Fruit fly (Drosophila melanogaster) whole organism, prepupa: ENCODE measurements around the gene CG11693.

Experiments used
- Blimp-1 ChIP-seq: fragments of 200-800 bp; sonication (Bioruptor generic); optimal IDR thresholded peaks from 3 replicates; lab custom pipeline; 2017; ENCODE audit warnings: missing biosample characterization, missing genetic modification characterization, mild to moderate bottlenecking, moderate library complexity, missing genetic modification reagents
- CG10631 ChIP-seq: fragments of 200-800 bp; sonication (Bioruptor generic); optimal IDR thresholded peaks from 2 replicates; lab custom pipeline; 2016; ENCODE audit warnings: missing biosample characterization, missing genetic modification characterization
- CG10669 ChIP-seq: fragments of 200-800 bp; sonication (Bioruptor generic); optimal IDR thresholded peaks from 3 replicates; lab custom pipeline; 2018; ENCODE audit warnings: missing biosample characterization, mild to moderate bottlenecking, missing genetic modification characterization, moderate library complexity
- CG11294 ChIP-seq: fragments of 200-800 bp; sonication (Bioruptor generic); IDR thresholded peaks from 2 replicates; pipeline ENCODE4 v1.3.6; 2022; ENCODE audit warnings: missing biosample characterization, missing genetic modification characterization
- CG11762 ChIP-seq: fragments of 200-800 bp; sonication (Bioruptor generic); optimal IDR thresholded peaks from 3 replicates; lab custom pipeline; 2016; ENCODE audit warnings: missing biosample characterization, missing genetic modification characterization; ENCODE audit not compliant: insufficient read depth
- CG11902 ChIP-seq: fragments of 200-800 bp; sonication (Bioruptor generic); optimal IDR thresholded peaks from 3 replicates; lab custom pipeline; 2016; ENCODE audit warnings: missing biosample characterization, missing genetic modification characterization
- CG15336 ChIP-seq: fragments of 200-800 bp; sonication (Bioruptor generic); IDR thresholded peaks from 2 replicates; pipeline ENCODE4 v1.3.6; 2022; ENCODE audit warnings: missing biosample characterization, missing genetic modification characterization
- CG1621 ChIP-seq: fragments of 200-800 bp; sonication (Bioruptor generic); optimal IDR thresholded peaks from 3 replicates; lab custom pipeline; 2018; ENCODE audit warnings: missing biosample characterization, mild to moderate bottlenecking, missing genetic modification characterization
- CG16779 ChIP-seq: fragments of 200-800 bp; sonication (Bioruptor generic); optimal IDR thresholded peaks from 3 replicates; lab custom pipeline; 2017; ENCODE audit warnings: missing biosample characterization, mild to moderate bottlenecking, missing genetic modification characterization
- CG3032 ChIP-seq: fragments of 200-800 bp; optimal IDR thresholded peaks from 2 replicates; lab custom pipeline; 2019; ENCODE audit warnings: missing biosample characterization, mild to moderate bottlenecking, missing genetic modification characterization, moderate library complexity
- CG31627 ChIP-seq: fragments of 200-800 bp; sonication (Bioruptor generic); optimal IDR thresholded peaks from 3 replicates; lab custom pipeline; 2016; ENCODE audit warnings: missing biosample characterization, missing genetic modification characterization
- CG32006 ChIP-seq: fragments of 200-800 bp; sonication (Bioruptor generic); optimal IDR thresholded peaks from 3 replicates; lab custom pipeline; 2017; ENCODE audit warnings: missing biosample characterization, mild to moderate bottlenecking, missing genetic modification characterization
- CG34406 ChIP-seq: fragments of 200-800 bp; sonication (Bioruptor generic); optimal IDR thresholded peaks from 3 replicates; lab custom pipeline; 2016; ENCODE audit warnings: missing biosample characterization, missing genetic modification characterization
- CG4318 ChIP-seq: fragments of 200-800 bp; sonication (Bioruptor generic); optimal IDR thresholded peaks from 3 replicates; lab custom pipeline; 2017; ENCODE audit warnings: missing biosample characterization, mild to moderate bottlenecking, missing genetic modification characterization
- CG6163 ChIP-seq: fragments of 200-800 bp; sonication (Bioruptor generic); IDR thresholded peaks from 3 replicates; pipeline ENCODE4 v1.3.6; 2022; ENCODE audit warnings: missing biosample characterization, missing genetic modification characterization
- CG6276 ChIP-seq: fragments of 200-800 bp; sonication (Bioruptor generic); optimal IDR thresholded peaks from 2 replicates; lab custom pipeline; 2017; ENCODE audit warnings: missing biosample characterization, mild to moderate bottlenecking, missing genetic modification characterization
- CG6792 ChIP-seq: fragments of 200-800 bp; sonication (Bioruptor generic); optimal IDR thresholded peaks from 3 replicates; lab custom pipeline; 2016; ENCODE audit warnings: missing biosample characterization, missing genetic modification characterization
- CG7368 ChIP-seq: fragments of 200-800 bp; sonication (Bioruptor generic); optimal IDR thresholded peaks from 3 replicates; lab custom pipeline; 2016; ENCODE audit warnings: missing biosample characterization, missing genetic modification characterization
- CG8119 ChIP-seq: fragments of 200-800 bp; sonication (Bioruptor generic); IDR thresholded peaks from 3 replicates; pipeline ENCODE4 v1.3.6; 2022; ENCODE audit warnings: missing biosample characterization, missing genetic modification characterization
- CG8319 ChIP-seq: fragments of 200-800 bp; sonication (Bioruptor generic); optimal IDR thresholded peaks from 3 replicates; lab custom pipeline; 2016; ENCODE audit warnings: missing biosample characterization, missing genetic modification characterization
- CG8632 ChIP-seq: fragments of 200-800 bp; sonication (Bioruptor generic); optimal IDR thresholded peaks from 3 replicates; lab custom pipeline; 2016; ENCODE audit warnings: missing biosample characterization, missing genetic modification characterization
- Eip75B ChIP-seq: fragments of 200-800 bp; sonication (Bioruptor generic); optimal IDR thresholded peaks from 3 replicates; lab custom pipeline; 2016; ENCODE audit warnings: missing biosample characterization, missing genetic modification characterization
- Eip78C ChIP-seq: fragments of 200-800 bp; sonication (Bioruptor generic); peaks from one replicate; lab custom pipeline; 2016; ENCODE audit warnings: missing biosample characterization, missing genetic modification characterization
- Eip93F ChIP-seq: fragments of 200-800 bp; sonication (Bioruptor generic); optimal IDR thresholded peaks from 2 replicates; lab custom pipeline; 2016; ENCODE audit warnings: missing biosample characterization, mild to moderate bottlenecking, missing genetic modification characterization
- Ets21C ChIP-seq: fragments of 200-800 bp; sonication (Bioruptor generic); optimal IDR thresholded peaks from 3 replicates; lab custom pipeline; 2016; ENCODE audit warnings: missing biosample characterization, missing genetic modification characterization
- Ets96B ChIP-seq: fragments of 200-800 bp; optimal IDR thresholded peaks from 2 replicates; lab custom pipeline; 2019; ENCODE audit warnings: missing biosample characterization, mild to moderate bottlenecking, missing genetic modification characterization, moderate library complexity
- Gug ChIP-seq: fragments of 200-800 bp; sonication (Bioruptor generic); IDR thresholded peaks from 2 replicates; pipeline ENCODE4 v1.3.6; 2022; ENCODE audit warnings: missing biosample characterization, missing genetic modification characterization
- Hr39 ChIP-seq: fragments of 200-800 bp; sonication (Bioruptor generic); optimal IDR thresholded peaks from 2 replicates; lab custom pipeline; 2016; ENCODE audit warnings: missing biosample characterization, missing genetic modification characterization
- Hr4 ChIP-seq: fragments of 200-800 bp; sonication (Bioruptor generic); optimal IDR thresholded peaks from 3 replicates; lab custom pipeline; 2016; ENCODE audit warnings: missing biosample characterization, missing genetic modification characterization
- Lpt ChIP-seq: fragments of 200-800 bp; sonication (Bioruptor generic); optimal IDR thresholded peaks from 3 replicates; lab custom pipeline; 2016; ENCODE audit warnings: missing biosample characterization, missing genetic modification characterization
- Met ChIP-seq: fragments of 200-800 bp; sonication (Bioruptor generic); optimal IDR thresholded peaks from 3 replicates; lab custom pipeline; 2016; ENCODE audit warnings: missing biosample characterization, missing genetic modification characterization
- OdsH ChIP-seq: fragments of 200-800 bp; sonication (Bioruptor generic); optimal IDR thresholded peaks from 3 replicates; lab custom pipeline; 2016; ENCODE audit warnings: missing biosample characterization, missing genetic modification characterization
- Smox ChIP-seq: fragments of 200-800 bp; sonication (Bioruptor generic); optimal IDR thresholded peaks from 3 replicates; lab custom pipeline; 2016; ENCODE audit warnings: missing biosample characterization, missing genetic modification characterization
- Sox102F ChIP-seq: fragments of 200-800 bp; sonication (Bioruptor generic); optimal IDR thresholded peaks from 2 replicates; lab custom pipeline; 2016; ENCODE audit warnings: missing biosample characterization, mild to moderate bottlenecking, missing genetic modification characterization
- Sox14 ChIP-seq: fragments of 200-800 bp; sonication (Bioruptor generic); optimal IDR thresholded peaks from 3 replicates; lab custom pipeline; 2016; ENCODE audit warnings: missing biosample characterization, missing genetic modification characterization
- achi ChIP-seq: fragments of 200-800 bp; sonication (Bioruptor generic); optimal IDR thresholded peaks from 3 replicates; lab custom pipeline; 2016; ENCODE audit warnings: missing biosample characterization, missing genetic modification characterization
- acj6 ChIP-seq: fragments of 200-800 bp; sonication (Bioruptor generic); optimal IDR thresholded peaks from 3 replicates; lab custom pipeline; 2016; ENCODE audit warnings: missing biosample characterization, missing genetic modification characterization
- cyc ChIP-seq: fragments of 200-800 bp; sonication (Bioruptor generic); optimal IDR thresholded peaks from 3 replicates; lab custom pipeline; 2016; ENCODE audit warnings: missing biosample characterization, missing genetic modification characterization
- dac ChIP-seq: fragments of 200-800 bp; sonication (Bioruptor generic); optimal IDR thresholded peaks from 2 replicates; lab custom pipeline; 2017; ENCODE audit warnings: missing biosample characterization, mild to moderate bottlenecking, missing genetic modification characterization
- dsx ChIP-seq: fragments of 200-800 bp; optimal IDR thresholded peaks from 3 replicates; lab custom pipeline; 2019; ENCODE audit warnings: missing biosample characterization, mild to moderate bottlenecking, missing genetic modification characterization, moderate library complexity; ENCODE audit not compliant: poor library complexity, severe bottlenecking
- eg ChIP-seq: fragments of 200-800 bp; sonication (Bioruptor generic); IDR thresholded peaks from 3 replicates; pipeline ENCODE4 v1.3.6; 2022; ENCODE audit warnings: missing biosample characterization, missing genetic modification characterization
- esn ChIP-seq: fragments of 200-800 bp; sonication (Bioruptor generic); optimal IDR thresholded peaks from 2 replicates; lab custom pipeline; 2016; ENCODE audit warnings: missing biosample characterization, mild to moderate bottlenecking, missing genetic modification characterization, moderate library complexity
- fd59A ChIP-seq: fragments of 200-800 bp; sonication (Bioruptor generic); optimal IDR thresholded peaks from 2 replicates; lab custom pipeline; 2017; ENCODE audit warnings: missing biosample characterization, mild to moderate bottlenecking, missing genetic modification characterization, missing genetic modification reagents
- fd85E ChIP-seq: fragments of 200-800 bp; sonication (Bioruptor generic); optimal IDR thresholded peaks from 3 replicates; lab custom pipeline; 2016; ENCODE audit warnings: missing biosample characterization, missing genetic modification characterization
- fkh ChIP-seq: fragments of 200-800 bp; sonication (Bioruptor generic); optimal IDR thresholded peaks from 3 replicates; lab custom pipeline; 2017; ENCODE audit warnings: missing biosample characterization, mild to moderate bottlenecking, missing genetic modification characterization, moderate library complexity
- lz ChIP-seq: fragments of 200-800 bp; sonication (Bioruptor generic); optimal IDR thresholded peaks from 3 replicates; lab custom pipeline; 2016; ENCODE audit warnings: missing biosample characterization, missing genetic modification characterization
- net ChIP-seq: fragments of 200-800 bp; sonication (Bioruptor generic); optimal IDR thresholded peaks from 3 replicates; lab custom pipeline; 2016; ENCODE audit warnings: missing biosample characterization, missing genetic modification characterization
- pdm3 ChIP-seq: fragments of 200-800 bp; sonication (Bioruptor generic); optimal IDR thresholded peaks from 3 replicates; lab custom pipeline; 2016; ENCODE audit warnings: missing biosample characterization, missing genetic modification characterization
- salr ChIP-seq, 2 experiments: fragments of 200-800 bp; sonication (Bioruptor generic); optimal IDR thresholded peaks; 3 replicates each; lab custom pipeline; 2016 to 2018; ENCODE audit warnings: missing biosample characterization in 2 of 2, missing genetic modification characterization in 2 of 2, mild to moderate bottlenecking in 1 of 2
- spab ChIP-seq: fragments of 200-800 bp; sonication (Bioruptor generic); optimal IDR thresholded peaks from 2 replicates; lab custom pipeline; 2017; ENCODE audit warnings: missing biosample characterization, mild to moderate bottlenecking, missing genetic modification characterization, missing genetic modification reagents
- svp ChIP-seq: fragments of 200-800 bp; sonication (Bioruptor generic); peaks from one replicate; lab custom pipeline; 2016; ENCODE audit warnings: missing biosample characterization, missing genetic modification characterization
- topi ChIP-seq: fragments of 200-800 bp; sonication (Bioruptor generic); optimal IDR thresholded peaks from 3 replicates; lab custom pipeline; 2016; ENCODE audit warnings: missing biosample characterization, missing genetic modification characterization
- vri ChIP-seq: fragments of 200-800 bp; sonication (Bioruptor generic); optimal IDR thresholded peaks from 3 replicates; lab custom pipeline; 2016; ENCODE audit warnings: missing biosample characterization, mild to moderate bottlenecking, missing genetic modification characterization

Gene CG11693

dm6 chr3R:8355579-8355978 lies 45.0 kb upstream of the CG11693 start:
- TF ChIP-seq CG8319 (GFP tag; lab: Kevin White, UChicago) = peak; percentile 79
- peak; percentile 85 for TF ChIP-seq CG7368 (GFP tag; lab: Kevin White, UChicago)
- peak; percentile 91 for TF ChIP-seq Hr4
- peak; percentile 77 for TF ChIP-seq esn (GFP tag; lab: Kevin White, UChicago)
- TF ChIP-seq CG11762 (GFP tag; lab: Kevin White, UChicago) = peak; percentile 89
- peak; percentile 75 for TF ChIP-seq dsx (GFP tag; lab: Kevin White, UChicago)
- TF ChIP-seq pdm3 (GFP tag; lab: Kevin White, UChicago) = peak; percentile 87
- peak; percentile 86 for TF ChIP-seq CG1621
- TF ChIP-seq salr (GFP tag; optimal IDR thresholded peaks at IDR 0.05; lab: Kevin White, UChicago) = peak; percentile 69 to 85
- TF ChIP-seq Gug (GFP tag; lab: Robert Waterston, UW) = peak; percentile 77
- peak; percentile 90 for TF ChIP-seq svp (GFP tag; lab: Kevin White, UChicago)
- peak; percentile 92 for TF ChIP-seq CG15336 (GFP tag; lab: Robert Waterston, UW)
- peak; percentile 84 for TF ChIP-seq CG6792 (GFP tag; lab: Kevin White, UChicago)
- TF ChIP-seq Met (GFP tag; lab: Kevin White, UChicago) = peak; percentile 75
- peak; percentile 84 for TF ChIP-seq CG4318 (GFP tag; lab: Kevin White, UChicago)
- TF ChIP-seq CG10669 (GFP tag; lab: Kevin White, UChicago) = peak; percentile 85
- peak; percentile 83 for TF ChIP-seq Hr39 (GFP tag; lab: Kevin White, UChicago)
- TF ChIP-seq CG16779 (tag; lab: Kevin White, UChicago) = peak; percentile 71
- TF ChIP-seq CG6276 (GFP tag; lab: Kevin White, UChicago) = peak; percentile 77
- peak; percentile 83 for TF ChIP-seq Lpt (GFP tag; lab: Kevin White, UChicago)
- peak; percentile 79 for TF ChIP-seq CG11902 (GFP tag; lab: Kevin White, UChicago)
- TF ChIP-seq net (GFP tag; lab: Kevin White, UChicago) = peak; percentile 48
- TF ChIP-seq eg (GFP tag; lab: Robert Waterston, UW) = peak; percentile 92
- peak; percentile 79 for TF ChIP-seq cyc (GFP tag; lab: Kevin White, UChicago)
- TF ChIP-seq CG8119 (GFP tag; lab: Robert Waterston, UW) = peak; percentile 88
- no peak for TF ChIP-seq Eip93F (GFP tag; lab: Kevin White, UChicago)
- TF ChIP-seq dac = peak; percentile 62
- TF ChIP-seq CG31627 (GFP tag; lab: Kevin White, UChicago) = peak; percentile 75
- peak; percentile 90 for TF ChIP-seq OdsH (GFP tag; lab: Kevin White, UChicago)
- TF ChIP-seq achi (GFP tag; lab: Kevin White, UChicago) = peak; percentile 87
- peak; percentile 69 for TF ChIP-seq CG3032 (tag; lab: Kevin White, UChicago)
- peak; percentile 86 for TF ChIP-seq CG10631 (GFP tag; lab: Kevin White, UChicago)
- peak; percentile 73 for TF ChIP-seq Smox (GFP tag; lab: Kevin White, UChicago)
- peak; percentile 85 for TF ChIP-seq CG32006
- TF ChIP-seq Eip78C (GFP tag; lab: Kevin White, UChicago) = peak; percentile 97
- peak; percentile 72 for TF ChIP-seq spab (GFP tag; lab: Kevin White, UChicago)
- peak; percentile 48 for TF ChIP-seq fd85E (GFP tag; lab: Kevin White, UChicago)
- peak; percentile 82 for TF ChIP-seq CG11294 (GFP tag; lab: Robert Waterston, UW)
- TF ChIP-seq fd59A = peak; percentile 67
- no peak for TF ChIP-seq Blimp-1 (GFP tag; lab: Kevin White, UChicago)
- TF ChIP-seq Sox14 (GFP tag; lab: Kevin White, UChicago) = peak; percentile 88
- peak; percentile 76 for TF ChIP-seq fkh (GFP tag; lab: Kevin White, UChicago)
- peak; percentile 82 for TF ChIP-seq Sox102F (GFP tag; lab: Kevin White, UChicago)
- TF ChIP-seq CG6163 = peak; percentile 94
- TF ChIP-seq acj6 (GFP tag; lab: Kevin White, UChicago) = peak; percentile 90
- TF ChIP-seq CG34406 (GFP tag; lab: Kevin White, UChicago) = peak; percentile 88
- TF ChIP-seq Eip75B (GFP tag; lab: Kevin White, UChicago) = peak; percentile 86
- peak; percentile 50 for TF ChIP-seq vri (GFP tag; lab: Kevin White, UChicago)
- peak; percentile 71 for TF ChIP-seq lz (GFP tag; lab: Kevin White, UChicago)
- TF ChIP-seq Ets21C (GFP tag; lab: Kevin White, UChicago) = peak; percentile 71
- peak; percentile 80 for TF ChIP-seq CG8632 (GFP tag; lab: Kevin White, UChicago)
- peak; percentile 84 for TF ChIP-seq topi (GFP tag; lab: Kevin White, UChicago)
- TF ChIP-seq Ets96B (tag; lab: Kevin White, UChicago) = peak; percentile 89
